Worm (Caenorhabditis elegans) whole organism, early embryonic: ENCODE data around the gene pitr-2.

Experiments used
- B0310.2 ChIP-seq: sonication (generic microtip); optimal IDR thresholded peaks from 2 replicates; lab custom pipeline; 2016; ENCODE audit warnings: mild to moderate bottlenecking, missing genetic modification characterization, missing compliant biosample characterization
- F13C5.2 ChIP-seq: sonication (generic microtip); optimal IDR thresholded peaks from 2 replicates; lab custom pipeline; 2017; ENCODE audit warnings: mild to moderate bottlenecking, missing genetic modification characterization, inconsistent platforms, missing compliant biosample characterization
- aly-1 ChIP-seq: sonication (generic microtip); optimal IDR thresholded peaks from 2 replicates; lab custom pipeline; 2016; ENCODE audit warnings: missing genetic modification characterization, missing compliant biosample characterization
- ama-1 ChIP-seq: fragments of 150-350 bp; optimal IDR thresholded peaks from 2 replicates; lab custom pipeline; 2014
- ceh-13 ChIP-seq: fragments of 200-800 bp; sonication (Bioruptor generic); optimal IDR thresholded peaks from 2 replicates; lab custom pipeline; 2018; ENCODE audit warnings: mild to moderate bottlenecking, missing genetic modification characterization, missing compliant biosample characterization
- ceh-36 ChIP-seq: sonication (generic microtip); optimal IDR thresholded peaks from 2 replicates; lab custom pipeline; 2016; ENCODE audit warnings: missing genetic modification characterization, inconsistent platforms, missing compliant biosample characterization
- ets-7 ChIP-seq: sonication (generic microtip); optimal IDR thresholded peaks from 2 replicates; lab custom pipeline; 2016; ENCODE audit warnings: missing genotype, missing genetic modification characterization, missing compliant biosample characterization
- flt-1 ChIP-seq: fragments of 200-800 bp; sonication (Bioruptor generic); IDR thresholded peaks from 2 replicates; pipeline ENCODE4 v1.3.6; 2022; ENCODE audit warnings: missing genetic modification characterization, missing compliant biosample characterization
- hmbx-1 ChIP-seq: sonication (generic microtip); optimal IDR thresholded peaks from 2 replicates; lab custom pipeline; 2016; ENCODE audit warnings: mild to moderate bottlenecking, missing genetic modification characterization, missing compliant biosample characterization
- hmg-4 ChIP-seq: fragments of 200-800 bp; sonication (Bioruptor generic); optimal IDR thresholded peaks from 2 replicates; lab custom pipeline; 2018; ENCODE audit warnings: mild to moderate bottlenecking, missing genetic modification characterization, missing compliant biosample characterization
- hnd-1 ChIP-seq: sonication (generic microtip); optimal IDR thresholded peaks from 2 replicates; lab custom pipeline; 2016; ENCODE audit warnings: missing genetic modification characterization, missing compliant biosample characterization
- pes-1 ChIP-seq: fragments of 200-800 bp; sonication (Bioruptor generic); IDR thresholded peaks from 2 replicates; pipeline ENCODE4 v1.3.6; 2022; ENCODE audit warnings: missing genetic modification reagents, missing genetic modification characterization, missing compliant biosample characterization
- scrt-1 ChIP-seq: fragments of 200-800 bp; sonication (Bioruptor generic); IDR thresholded peaks from 2 replicates; pipeline ENCODE4 v1.3.6; 2022; ENCODE audit warnings: missing genetic modification characterization, missing compliant biosample characterization
- sea-1 ChIP-seq: fragments of 200-800 bp; sonication (Bioruptor generic); conservative IDR thresholded peaks from 2 replicates; pipeline ENCODE4 v1.3.6; 2022; ENCODE audit warnings: missing genetic modification characterization, missing compliant biosample characterization
- tbx-11 ChIP-seq: fragments of 200-800 bp; sonication (Bioruptor generic); IDR thresholded peaks from 2 replicates; pipeline ENCODE4 v1.3.6; 2022; ENCODE audit warnings: missing genetic modification characterization, missing compliant biosample characterization
- tbx-37 ChIP-seq: fragments of 200-800 bp; sonication (Bioruptor generic); conservative IDR thresholded peaks from 2 replicates; pipeline ENCODE4 v1.3.6; 2022; ENCODE audit warnings: missing genetic modification reagents, missing genetic modification characterization, missing compliant biosample characterization
- tra-4 ChIP-seq: sonication (generic microtip); optimal IDR thresholded peaks from 2 replicates; lab custom pipeline; 2017; ENCODE audit warnings: missing genetic modification characterization, missing compliant biosample characterization

pitr-2 gene

DNA sequence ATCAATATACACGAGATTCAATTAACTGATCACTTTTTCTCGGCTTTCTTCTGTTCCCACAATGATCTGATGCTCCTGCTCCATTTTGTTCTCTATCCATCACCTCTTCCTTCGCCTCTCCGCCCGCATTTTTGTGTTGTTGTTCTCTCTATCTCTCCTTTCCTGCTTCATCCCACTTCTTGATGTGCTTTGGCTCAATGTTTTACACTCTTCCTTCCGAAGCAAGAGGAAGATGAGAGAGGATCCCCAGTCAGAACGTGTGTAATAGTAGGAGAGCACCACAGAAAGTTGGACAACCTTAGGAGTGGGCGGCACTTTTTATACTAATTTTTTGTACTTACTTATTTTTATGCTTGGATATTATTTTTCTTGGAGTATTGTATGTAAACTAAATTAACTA is 25.6 kb downstream of the pitr-2 start:
- TF ChIP-seq ceh-13 (GFP tag; lab: Kevin White, UChicago) (no peak), flt-1 (GFP tag; lab: Robert Waterston, UW) (no peak), aly-1 (tag; lab: Kevin White, UChicago) (no peak), ceh-36 (tag; lab: Kevin White, UChicago) (no peak), tbx-37 (GFP tag; lab: Robert Waterston, UW) (no peak), hmg-4 (GFP tag; lab: Kevin White, UChicago) (no peak)

DNA sequence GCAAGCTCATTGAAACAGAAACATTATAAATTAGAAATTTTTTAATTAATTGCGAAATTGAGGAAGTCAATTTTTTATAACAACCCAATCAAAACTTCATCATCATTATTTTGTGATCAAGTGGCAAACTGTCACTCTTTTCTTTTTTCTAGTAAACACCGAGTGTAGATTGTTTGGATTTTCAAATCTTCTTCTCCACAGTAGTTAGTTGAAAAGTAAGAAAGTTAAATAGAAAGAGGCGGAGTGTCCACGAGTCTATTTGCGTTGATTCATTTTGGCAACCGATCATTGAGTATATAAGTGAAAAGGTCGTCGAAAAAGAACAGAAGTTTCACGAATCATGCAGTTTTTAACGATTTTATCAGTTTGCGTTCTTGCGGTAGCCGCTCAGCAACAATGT is 28.2 kb downstream of the pitr-2 start, which contains the start of gene pqn-31:
Gene pqn-31, plus strand, starts transcription at position 301 of the 400 bp plus-strand sequence.
- TF ChIP-seq pes-1 (GFP tag; lab: Robert Waterston, UW) (no peak), tbx-11 (GFP tag; lab: Robert Waterston, UW) (no peak), ets-7 (tag; lab: Kevin White, UChicago) (no peak), sea-1 (no peak), tra-4 (tag; lab: Kevin White, UChicago) (no peak), hmg-4 (GFP tag; lab: Kevin White, UChicago) (no peak), ama-1 (lab: Kevin White, UChicago) (no peak), B0310.2 (tag; lab: Kevin White, UChicago) (no peak), F13C5.2 (tag; lab: Kevin White, UChicago) (no peak), aly-1 (tag; lab: Kevin White, UChicago) (no peak), scrt-1 (GFP tag; lab: Robert Waterston, UW) (no peak)

DNA sequence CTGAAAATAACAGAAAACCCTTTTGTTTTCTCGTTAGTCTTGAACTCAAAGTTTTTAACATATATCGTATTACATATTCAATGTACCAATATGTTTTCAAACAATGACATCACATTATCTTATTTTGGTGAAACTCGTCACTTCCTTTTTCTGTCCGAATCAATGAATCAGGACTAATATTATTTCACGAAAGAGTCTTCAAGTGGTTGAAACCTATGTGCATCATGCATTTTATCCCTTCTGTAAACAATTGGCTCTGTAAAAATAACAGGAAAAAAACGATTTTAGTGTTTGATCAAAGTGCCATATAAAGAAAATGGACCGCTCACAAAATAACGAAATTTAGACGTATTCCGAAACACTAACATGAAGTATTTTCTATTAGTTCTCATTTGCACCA is 29.3 kb downstream of the pitr-2 start, which contains the start of gene F21C10.18:
Gene F21C10.18, plus strand, starts transcription at position 301 of the 400 bp plus-strand sequence.
- TF ChIP-seq tra-4 (tag; lab: Kevin White, UChicago) (no peak), ets-7 (tag; lab: Kevin White, UChicago) (no peak), hmbx-1 (tag; lab: Kevin White, UChicago) (no peak), ama-1 (lab: Kevin White, UChicago) (no peak), aly-1 (tag; lab: Kevin White, UChicago) (no peak), tbx-11 (GFP tag; lab: Robert Waterston, UW) (no peak), hmg-4 (GFP tag; lab: Kevin White, UChicago) (no peak), ceh-13 (GFP tag; lab: Kevin White, UChicago) (no peak), ceh-36 (tag; lab: Kevin White, UChicago) (no peak), sea-1 (no peak), pes-1 (GFP tag; lab: Robert Waterston, UW) (no peak), tbx-37 (GFP tag; lab: Robert Waterston, UW) (no peak), B0310.2 (tag; lab: Kevin White, UChicago) (no peak), flt-1 (GFP tag; lab: Robert Waterston, UW) (no peak), F13C5.2 (tag; lab: Kevin White, UChicago) (no peak), hnd-1 (tag; lab: Kevin White, UChicago) (no peak)

DNA sequence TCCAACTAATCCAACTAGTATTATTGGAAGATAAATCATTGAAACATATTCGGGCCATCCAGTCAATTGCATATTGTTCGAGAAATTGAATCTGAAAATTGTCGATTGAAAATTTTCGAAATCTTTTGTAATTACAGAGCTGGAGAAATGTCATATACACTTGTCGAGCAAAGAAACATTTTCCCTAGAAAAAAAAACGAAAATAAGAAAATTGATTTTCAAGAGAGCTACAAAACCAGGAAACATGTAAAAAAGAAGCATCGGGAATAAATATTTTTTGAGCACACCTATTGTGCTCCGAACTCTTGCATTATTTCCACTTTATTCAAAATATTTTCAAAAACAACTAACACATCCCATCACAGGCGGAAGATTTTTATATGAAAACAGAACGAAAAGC is 36.5 kb downstream of the pitr-2 start, which contains the start of gene frpr-6:
Gene frpr-6, minus strand, starts transcription at position 101 of the 400 bp plus-strand sequence.
- no peak for TF ChIP-seq hmbx-1 (tag; lab: Kevin White, UChicago)

DNA sequence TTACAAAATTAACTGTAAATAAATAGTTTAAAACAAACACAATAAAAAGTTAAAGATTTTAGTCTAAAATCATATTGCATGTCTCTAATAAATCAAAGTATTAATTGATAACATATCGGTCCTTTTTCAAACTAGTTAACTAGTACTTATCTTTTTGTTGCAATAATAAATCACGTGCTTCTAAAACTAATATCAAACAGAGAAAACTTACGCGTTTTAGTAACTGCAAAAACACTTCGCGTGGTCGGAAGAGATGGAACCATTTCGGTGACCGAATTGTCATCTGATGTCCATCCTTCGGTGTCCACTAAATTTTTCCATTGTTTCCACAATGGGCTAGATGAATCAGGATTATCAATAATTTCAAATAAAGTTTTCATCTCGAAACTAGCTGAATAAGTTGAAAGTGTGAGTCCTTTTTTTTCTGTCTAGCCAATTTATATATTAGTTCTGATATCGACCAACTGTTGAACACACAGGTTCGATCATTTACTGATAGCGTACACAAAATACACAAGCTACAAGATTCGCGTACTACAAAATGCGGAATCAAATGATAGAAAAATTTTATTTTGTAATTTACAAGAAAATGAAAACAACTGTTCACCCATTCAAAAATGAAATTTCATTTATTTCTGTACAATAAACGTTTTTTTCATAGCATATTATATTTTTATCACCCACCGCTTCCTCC is 39.1 kb downstream of the pitr-2 start, which contains the start of gene F21C10.9:
Gene F21C10.9, minus strand, starts transcription at position 417 of the 694 bp plus-strand sequence.
- TF ChIP-seq flt-1 (GFP tag; lab: Robert Waterston, UW), result no peak
- no peak for TF ChIP-seq sea-1
- no peak for TF ChIP-seq ets-7 (tag; lab: Kevin White, UChicago)
- no peak for TF ChIP-seq hmg-4 (GFP tag; lab: Kevin White, UChicago)
- no peak for TF ChIP-seq ama-1 (lab: Kevin White, UChicago)
- no peak for TF ChIP-seq B0310.2 (tag; lab: Kevin White, UChicago)
- no peak for TF ChIP-seq ceh-13 (GFP tag; lab: Kevin White, UChicago)
- no peak for TF ChIP-seq ceh-36 (tag; lab: Kevin White, UChicago)
- no peak for TF ChIP-seq tbx-11 (GFP tag; lab: Robert Waterston, UW)
- no peak for TF ChIP-seq aly-1 (tag; lab: Kevin White, UChicago)
- TF ChIP-seq F13C5.2 (tag; lab: Kevin White, UChicago), result no peak
- TF ChIP-seq scrt-1 (GFP tag; lab: Robert Waterston, UW), result no peak
- TF ChIP-seq hmbx-1 (tag; lab: Kevin White, UChicago), result no peak
- TF ChIP-seq hnd-1 (tag; lab: Kevin White, UChicago), result no peak
- TF ChIP-seq tbx-37 (GFP tag; lab: Robert Waterston, UW), result no peak

DNA sequence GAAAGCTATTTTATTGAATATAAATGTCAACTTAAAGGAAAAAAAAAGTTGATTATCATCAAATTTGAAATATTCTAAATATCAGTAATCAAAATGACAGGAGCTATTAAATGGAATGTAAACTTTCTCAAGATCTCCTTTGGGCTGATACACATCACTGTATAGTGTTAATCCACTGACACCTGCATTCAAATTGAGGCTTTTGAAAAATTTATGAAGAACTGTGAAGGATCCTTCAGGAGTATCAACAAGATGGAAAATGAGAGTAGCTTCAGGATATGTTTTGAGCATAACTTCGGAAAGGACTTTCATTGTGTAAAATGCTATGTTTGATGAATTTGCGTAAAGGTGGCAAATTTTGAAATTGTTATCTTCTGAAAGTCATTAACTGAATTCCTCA is 40.3 kb downstream of the pitr-2 start:
- TF ChIP-seq flt-1 (GFP tag; lab: Robert Waterston, UW) (no peak), ets-7 (tag; lab: Kevin White, UChicago) (no peak), ama-1 (lab: Kevin White, UChicago) (no peak), sea-1 (no peak), aly-1 (tag; lab: Kevin White, UChicago) (no peak), scrt-1 (GFP tag; lab: Robert Waterston, UW) (no peak), hmg-4 (GFP tag; lab: Kevin White, UChicago) (no peak), hnd-1 (tag; lab: Kevin White, UChicago) (no peak), F13C5.2 (tag; lab: Kevin White, UChicago) (no peak), tra-4 (tag; lab: Kevin White, UChicago) (no peak), hmbx-1 (tag; lab: Kevin White, UChicago) (no peak)

DNA sequence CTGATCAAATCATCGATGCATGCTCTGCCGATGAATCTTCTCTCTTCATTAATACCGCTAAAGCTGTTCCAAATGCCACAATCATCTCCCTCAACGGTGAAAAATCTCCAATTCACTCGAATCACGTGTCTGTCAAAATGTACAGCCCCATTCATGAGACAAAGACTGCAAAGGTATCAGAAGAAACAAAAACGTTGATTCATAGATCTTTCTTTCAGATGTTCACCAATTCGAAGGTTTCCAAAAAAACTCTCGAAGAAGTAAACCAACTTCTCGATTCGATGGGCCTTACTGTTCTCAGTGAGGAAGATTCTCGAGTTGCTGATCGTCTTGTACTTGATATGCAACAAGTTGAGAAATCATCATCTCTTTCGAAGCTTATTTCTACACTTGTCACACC is 40.8 kb downstream of the pitr-2 start:
- TF ChIP-seq aly-1 (tag; lab: Kevin White, UChicago) (no peak), hmbx-1 (tag; lab: Kevin White, UChicago) (no peak), B0310.2 (tag; lab: Kevin White, UChicago) (no peak), flt-1 (GFP tag; lab: Robert Waterston, UW) (no peak), ceh-36 (tag; lab: Kevin White, UChicago) (no peak), F13C5.2 (tag; lab: Kevin White, UChicago) (no peak)
